Fruit fly (Drosophila melanogaster): ENCODE data around the gene CG7016.

DNA sequence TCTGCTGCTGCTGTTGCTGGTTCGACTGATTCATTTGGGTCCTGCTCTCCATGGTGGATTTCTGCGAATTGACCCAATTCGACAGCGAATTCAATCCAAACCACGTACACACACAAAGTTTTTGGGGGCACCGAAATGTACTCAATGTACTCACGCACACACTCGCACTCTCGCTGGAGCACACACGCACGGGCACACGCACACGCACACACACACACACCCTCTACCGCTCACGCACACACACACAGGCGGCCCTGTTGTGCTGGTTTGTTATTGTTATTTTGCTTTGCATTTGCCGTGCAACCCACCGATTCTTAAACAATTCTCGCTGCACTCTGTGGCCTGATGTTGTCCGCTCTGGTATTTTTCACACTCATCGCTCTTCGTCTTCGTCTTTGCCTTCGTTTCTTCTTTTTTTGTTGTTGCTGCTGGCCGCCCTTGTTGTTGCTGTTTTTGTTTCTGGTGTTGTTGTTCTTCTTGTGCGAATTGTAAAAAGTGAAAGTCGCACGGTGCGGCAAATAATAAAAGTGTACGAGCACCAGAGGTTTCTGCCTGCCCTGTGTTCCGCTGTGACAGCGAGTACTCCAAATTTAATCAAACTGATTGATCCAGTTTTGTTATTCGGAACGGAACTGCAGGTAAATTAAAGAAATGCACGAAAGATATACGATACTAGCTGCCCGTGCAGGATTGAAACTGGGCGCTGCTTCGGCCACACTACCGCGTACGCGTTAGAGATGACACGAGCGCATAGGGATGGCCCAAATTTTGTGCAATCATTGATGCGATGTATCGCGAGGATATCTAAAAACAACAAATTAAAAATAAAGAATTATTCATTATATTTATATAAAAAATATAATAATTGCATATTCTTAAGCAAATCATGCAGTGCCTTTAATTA lies 13.5 kb downstream of the CG7016 start, which contains the start of gene CG3744:
- TF ChIP-seq spab (GFP tag; optimal IDR thresholded peaks at IDR 0.05) (peak; percentile 29), lz (GFP tag; optimal IDR thresholded peaks at IDR 0.05) (peak; percentile 74), acj6 (GFP tag; optimal IDR thresholded peaks at IDR 0.05) (peak; percentile 82)
